Fruit fly (Drosophila melanogaster) whole organism, embryonic: Measurements from ENCODE around the gene Sfp79B.

Source experiments
- Atf3 ChIP-seq: fragments of 200-800 bp; sonication (Bioruptor generic); optimal IDR thresholded peaks from 3 replicates; lab custom pipeline; 2016; ENCODE audit warnings: missing biosample characterization, missing genetic modification characterization
- B-H1 ChIP-seq: fragments of 200-800 bp; sonication (Bioruptor generic); IDR thresholded peaks from 3 replicates; pipeline ENCODE4 v1.3.6; 2022; ENCODE audit warnings: missing biosample characterization, missing genetic modification characterization
- BtbVII ChIP-seq: fragments of 200-800 bp; sonication (Bioruptor generic); optimal IDR thresholded peaks from 3 replicates; lab custom pipeline; 2017; ENCODE audit warnings: missing biosample characterization, mild to moderate bottlenecking, missing genetic modification characterization
- CG10565 ChIP-seq: fragments of 200-800 bp; sonication (Bioruptor generic); optimal IDR thresholded peaks from 3 replicates; lab custom pipeline; 2016; ENCODE audit warnings: missing biosample characterization, mild to moderate bottlenecking, missing genetic modification characterization
- CG11695 ChIP-seq: fragments of 200-800 bp; sonication (Bioruptor generic); IDR thresholded peaks from 3 replicates; pipeline ENCODE4 v1.3.6; 2022; ENCODE audit warnings: missing biosample characterization, missing genetic modification characterization
- CG12659 ChIP-seq: fragments of 200-800 bp; sonication (Bioruptor generic); optimal IDR thresholded peaks from 3 replicates; lab custom pipeline; 2017; ENCODE audit warnings: mild to moderate bottlenecking, missing biosample characterization, missing genetic modification reagents, missing genetic modification characterization
- CG14050 ChIP-seq: fragments of 200-800 bp; sonication (Bioruptor generic); IDR thresholded peaks from 3 replicates; pipeline ENCODE4 v1.3.6; 2022; ENCODE audit warnings: missing biosample characterization, missing genetic modification characterization
- CG15011 ChIP-seq: fragments of 200-800 bp; sonication (Bioruptor generic); optimal IDR thresholded peaks from 3 replicates; lab custom pipeline; 2018; ENCODE audit warnings: missing biosample characterization, mild to moderate bottlenecking, missing genetic modification characterization
- CG17385 ChIP-seq: fragments of 200-800 bp; sonication (Bioruptor generic); optimal IDR thresholded peaks from 3 replicates; lab custom pipeline; 2018; ENCODE audit warnings: missing biosample characterization, mild to moderate bottlenecking, missing genetic modification characterization
- CG2678 ChIP-seq: fragments of 200-800 bp; sonication (Bioruptor generic); optimal IDR thresholded peaks from 3 replicates; lab custom pipeline; 2019; ENCODE audit warnings: missing biosample characterization, mild to moderate bottlenecking, missing genetic modification characterization, moderate library complexity
- CG30403 ChIP-seq: fragments of 200-800 bp; sonication (Bioruptor generic); optimal IDR thresholded peaks from 3 replicates; lab custom pipeline; 2016; ENCODE audit warnings: missing biosample characterization, missing genetic modification characterization
- CG34376 ChIP-seq: fragments of 200-800 bp; sonication (Bioruptor generic); optimal IDR thresholded peaks from 2 replicates; lab custom pipeline; 2018; ENCODE audit warnings: missing biosample characterization, mild to moderate bottlenecking, missing genetic modification characterization
- CG42726 ChIP-seq: fragments of 200-800 bp; sonication (Bioruptor generic); IDR thresholded peaks from 2 replicates; pipeline ENCODE4 v1.3.6; 2022; ENCODE audit warnings: missing biosample characterization, missing genetic modification characterization; ENCODE audit not compliant: partially characterized antibody
- CG4854 ChIP-seq: fragments of 200-800 bp; sonication (Bioruptor generic); optimal IDR thresholded peaks from 2 replicates; lab custom pipeline; 2016; ENCODE audit warnings: missing biosample characterization, missing genetic modification characterization, inconsistent platforms
- CG6272 ChIP-seq: fragments of 200-800 bp; sonication (Bioruptor generic); IDR thresholded peaks from 2 replicates; pipeline ENCODE4 v1.3.6; 2022; ENCODE audit warnings: missing biosample characterization, missing genetic modification characterization
- CG7556 ChIP-seq: fragments of 200-800 bp; sonication (Bioruptor generic); optimal IDR thresholded peaks from 2 replicates; lab custom pipeline; 2017; ENCODE audit warnings: missing biosample characterization, mild to moderate bottlenecking, missing genetic modification characterization
- CG8478 ChIP-seq: fragments of >200 bp; optimal IDR thresholded peaks from 2 replicates; lab custom pipeline; 2018
- CkIIα-i1 ChIP-seq: fragments of 200-800 bp; sonication (Bioruptor generic); IDR thresholded peaks from 2 replicates; pipeline ENCODE4 v1.3.6; 2022; ENCODE audit warnings: missing biosample characterization, missing genetic modification characterization
- CoRest ChIP-seq: fragments of 200-800 bp; sonication (Bioruptor generic); optimal IDR thresholded peaks from 3 replicates; lab custom pipeline; 2018; ENCODE audit warnings: missing biosample characterization, mild to moderate bottlenecking, missing genetic modification characterization, moderate library complexity
- Dfd ChIP-seq, 2 experiments: fragments of >200 bp; optimal IDR thresholded peaks; 2 replicates each; lab custom pipeline; 2017; ENCODE audit warnings: missing biosample characterization in 2 of 2, missing genetic modification characterization in 2 of 2
- Eip74EF ChIP-seq, 2 experiments: fragments of 200-800 bp in 1 of 2; fragments of >200 bp in 1 of 2; sonication (Bioruptor generic) in 1 of 2; optimal IDR thresholded peaks; 2 replicates each; lab custom pipeline; 2017 to 2019; ENCODE audit warnings: missing biosample characterization in 2 of 2, missing genetic modification characterization in 2 of 2, mild to moderate bottlenecking in 1 of 2, moderate library complexity in 1 of 2
- Fer3 ChIP-seq: fragments of 200-800 bp; sonication (Bioruptor generic); optimal IDR thresholded peaks from 2 replicates; lab custom pipeline; 2018; ENCODE audit warnings: missing biosample characterization, mild to moderate bottlenecking, missing genetic modification characterization, moderate library complexity
- HLH4C ChIP-seq: fragments of 200-800 bp; sonication (Bioruptor generic); IDR thresholded peaks from 3 replicates; pipeline ENCODE4 v1.3.6; 2022; ENCODE audit warnings: missing biosample characterization, missing genetic modification characterization; ENCODE audit not compliant: partially characterized antibody
- Hey ChIP-seq: fragments of 200-800 bp; sonication (Bioruptor generic); optimal IDR thresholded peaks from 3 replicates; lab custom pipeline; 2018; ENCODE audit warnings: missing biosample characterization, mild to moderate bottlenecking, missing genetic modification characterization
- Hr78 ChIP-seq, 2 experiments: fragments of 200-800 bp in 1 of 2; fragments of >200 bp in 1 of 2; sonication (Bioruptor generic) in 1 of 2; optimal IDR thresholded peaks; 2 replicates each; lab custom pipeline; 2017 to 2019; ENCODE audit warnings: missing biosample characterization in 2 of 2, missing genetic modification characterization in 2 of 2, mild to moderate bottlenecking in 1 of 2, moderate library complexity in 1 of 2
- MESR4 ChIP-seq: fragments of 200-800 bp; sonication (Bioruptor generic); optimal IDR thresholded peaks from 2 replicates; lab custom pipeline; 2018; ENCODE audit warnings: missing biosample characterization, mild to moderate bottlenecking, missing genetic modification characterization, moderate library complexity
- Med ChIP-seq: fragments of 200-800 bp; sonication (Bioruptor generic); peaks from one replicate; lab custom pipeline; 2016; ENCODE audit warnings: missing biosample characterization, missing genetic modification characterization, mild to moderate bottlenecking, inconsistent platforms, moderate library complexity
- Optix ChIP-seq: fragments of 200-800 bp; sonication (Bioruptor generic); IDR thresholded peaks from 3 replicates; pipeline ENCODE4 v1.3.6; 2022; ENCODE audit warnings: missing biosample characterization, missing genetic modification characterization
- Poxn ChIP-seq: fragments of 200-800 bp; sonication (Bioruptor generic); IDR thresholded peaks from 2 replicates; pipeline ENCODE4 v1.3.6; 2022; ENCODE audit warnings: missing biosample characterization, missing genetic modification characterization
- Ptx1 ChIP-seq: fragments of 200-800 bp; sonication (Bioruptor generic); IDR thresholded peaks from 2 replicates; pipeline ENCODE4 v1.3.6; 2022; ENCODE audit warnings: missing biosample characterization, missing genetic modification characterization
- Sin3A ChIP-seq: fragments of >200 bp; optimal IDR thresholded peaks from 2 replicates; lab custom pipeline; 2018
- Sry-δ ChIP-seq: fragments of 200-800 bp; sonication (Bioruptor generic); optimal IDR thresholded peaks from 2 replicates; lab custom pipeline; 2016; ENCODE audit warnings: missing biosample characterization, missing genetic modification characterization
- Tbp ChIP-seq: fragments of >200 bp; optimal IDR thresholded peaks from 2 replicates; lab custom pipeline; 2018; ENCODE audit warnings: missing biosample characterization, missing genetic modification characterization
- Usf ChIP-seq: fragments of 200-800 bp; sonication (Bioruptor generic); optimal IDR thresholded peaks from 2 replicates; lab custom pipeline; 2017; ENCODE audit warnings: missing genotype, missing biosample characterization, missing genetic modification characterization
- crc ChIP-seq: fragments of 200-800 bp; sonication (Bioruptor generic); optimal IDR thresholded peaks from 2 replicates; lab custom pipeline; 2016; ENCODE audit warnings: missing biosample characterization, missing genetic modification characterization
- cwo ChIP-seq: fragments of 200-800 bp; sonication (Bioruptor generic); optimal IDR thresholded peaks from 3 replicates; lab custom pipeline; 2017; ENCODE audit warnings: missing biosample characterization, missing genetic modification characterization, mild to moderate bottlenecking, moderate library complexity, missing genetic modification reagents
- dmrt11E ChIP-seq: fragments of 200-800 bp; sonication (Bioruptor generic); optimal IDR thresholded peaks from 3 replicates; lab custom pipeline; 2018; ENCODE audit warnings: missing biosample characterization, mild to moderate bottlenecking, missing genetic modification characterization, moderate library complexity
- dpn ChIP-seq, 2 experiments: fragments of 200-800 bp; sonication (Bioruptor generic); optimal IDR thresholded peaks; 3 replicates each; lab custom pipeline; 2016; ENCODE audit warnings: missing biosample characterization in 2 of 2, missing genetic modification characterization in 2 of 2
- dysf ChIP-seq: fragments of 200-800 bp; sonication (Bioruptor generic); IDR thresholded peaks from 3 replicates; pipeline ENCODE4 v1.3.6; 2022; ENCODE audit warnings: missing biosample characterization, missing genetic modification characterization
- gce ChIP-seq: fragments of 200-800 bp; sonication (Bioruptor generic); IDR thresholded peaks from 3 replicates; pipeline ENCODE4 v1.3.6; 2022; ENCODE audit warnings: missing biosample characterization, missing genetic modification characterization
- gcm2 ChIP-seq: fragments of 200-800 bp; sonication (Bioruptor generic); optimal IDR thresholded peaks from 2 replicates; lab custom pipeline; 2016; ENCODE audit warnings: missing biosample characterization, missing genetic modification characterization
- hb ChIP-seq: fragments of 200-800 bp; sonication (Bioruptor generic); IDR thresholded peaks from 3 replicates; pipeline ENCODE4 v1.3.6; 2022; ENCODE audit warnings: missing biosample characterization, missing genetic modification characterization; ENCODE audit not compliant: partially characterized antibody
- lilli ChIP-seq: fragments of 200-800 bp; sonication (Bioruptor generic); optimal IDR thresholded peaks from 3 replicates; lab custom pipeline; 2016; ENCODE audit warnings: missing biosample characterization, missing genetic modification characterization
- nerfin-1 ChIP-seq: fragments of 200-800 bp; sonication (Bioruptor generic); optimal IDR thresholded peaks from 3 replicates; lab custom pipeline; 2019; ENCODE audit warnings: missing biosample characterization, mild to moderate bottlenecking, missing genetic modification characterization, moderate library complexity
- otp ChIP-seq: fragments of 200-800 bp; sonication (Bioruptor generic); IDR thresholded peaks from 3 replicates; pipeline ENCODE4, ENCODE4 v1.3.6; 2022; ENCODE audit warnings: missing biosample characterization, missing genetic modification characterization
- p53 ChIP-seq: fragments of 200-800 bp; sonication (Bioruptor generic); optimal IDR thresholded peaks from 2 replicates; lab custom pipeline; 2016; ENCODE audit warnings: missing biosample characterization, missing genetic modification characterization
- pfk ChIP-seq: fragments of 200-800 bp; sonication (Bioruptor generic); optimal IDR thresholded peaks from 2 replicates; lab custom pipeline; 2018; ENCODE audit warnings: missing biosample characterization, mild to moderate bottlenecking, missing genetic modification characterization, moderate library complexity
- toy ChIP-seq: fragments of 200-800 bp; sonication (Bioruptor generic); IDR thresholded peaks from 2 replicates; pipeline ENCODE4 v1.3.6; 2022; ENCODE audit warnings: missing biosample characterization, missing genetic modification characterization
- twi ChIP-seq: fragments of 200-800 bp; optimal IDR thresholded peaks from 2 replicates; lab custom pipeline; 2019; ENCODE audit warnings: missing biosample characterization, mild to moderate bottlenecking, missing genetic modification characterization, moderate library complexity
- unc-4 ChIP-seq: fragments of 200-800 bp; sonication (Bioruptor generic); IDR thresholded peaks from 2 replicates; pipeline ENCODE4 v1.3.6; 2022; ENCODE audit warnings: missing biosample characterization, missing genetic modification characterization; ENCODE audit not compliant: partially characterized antibody
- wdn ChIP-seq: fragments of 200-800 bp; sonication (Bioruptor generic); IDR thresholded peaks from 2 replicates; pipeline ENCODE4 v1.3.6; 2022; ENCODE audit warnings: missing biosample characterization, missing genetic modification characterization

Sfp79B gene

DNA sequence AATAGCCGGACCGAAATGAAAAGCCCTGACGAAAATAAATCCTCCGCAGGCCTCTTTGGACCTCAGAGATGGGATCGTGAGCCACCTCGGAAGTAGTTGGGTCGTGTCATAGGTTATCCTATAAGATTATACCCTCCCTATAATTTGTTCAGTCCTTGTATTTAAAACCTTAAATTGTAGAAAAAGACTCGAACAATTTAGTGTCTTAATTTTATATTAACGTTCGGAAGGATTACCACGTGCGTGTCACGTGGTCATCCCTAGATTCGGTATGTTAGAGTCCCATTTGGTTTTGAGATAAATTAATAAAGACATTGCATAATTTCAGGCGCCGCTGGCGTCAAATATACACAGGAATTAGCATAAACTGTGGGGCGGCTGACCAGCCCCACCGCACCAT lies 2.1 kb upstream of the Sfp79B start (continued):
- TF ChIP-seq BtbVII (GFP tag; lab: Kevin White, UChicago) (no peak), CG42726 (GFP tag; lab: Robert Waterston, UW) (no peak; the same call in 1 of the 2 replicates), Atf3 (GFP tag; lab: Kevin White, UChicago) (no peak), gcm2 (GFP tag; lab: Kevin White, UChicago) (no peak), Dfd (GFP tag; optimal IDR thresholded peaks at IDR 0.05; lab: Kevin White, UChicago) (no peak), dmrt11E (tag; lab: Kevin White, UChicago) (peak; percentile 66), Eip74EF (GFP tag; optimal IDR thresholded peaks at IDR 0.05; lab: Kevin White, UChicago) (no peak), unc-4 (GFP tag; lab: Robert Waterston, UW) (peak; percentile 64), Sin3A (no peak), MESR4 (no peak), twi (tag; lab: Kevin White, UChicago) (peak; percentile 14), CG4854 (GFP tag; lab: Kevin White, UChicago) (no peak), CG12659 (GFP tag; lab: Kevin White, UChicago) (peak; percentile 5), dysf (GFP tag; lab: Robert Waterston, UW) (peak; percentile 44), CG34376 (GFP tag; lab: Kevin White, UChicago) (no peak), Optix (GFP tag; lab: Robert Waterston, UW) (no peak), otp (GFP tag; lab: Robert Waterston, UW) (no peak; the same call in 2 of the 3 replicates), CG14050 (GFP tag; lab: Robert Waterston, UW) (peak; percentile 26; the same call in 1 of the 3 replicates), CkIIα-i1 (GFP tag; lab: Robert Waterston, UW) (no peak), CG30403 (GFP tag; lab: Kevin White, UChicago) (peak; percentile 64), Hey (tag; lab: Kevin White, UChicago) (no peak), wdn (GFP tag; lab: Robert Waterston, UW) (no peak), CoRest (tag; lab: Kevin White, UChicago) (peak; percentile 58), Usf (GFP tag; lab: Kevin White, UChicago) (peak; percentile 49), Hr78 (GFP tag; optimal IDR thresholded peaks at IDR 0.05; lab: Kevin White, UChicago) (peak in 1 of 2 experiments; percentile 36), p53 (GFP tag; lab: Kevin White, UChicago) (no peak), toy (GFP tag; lab: Robert Waterston, UW) (no peak), lilli (peak; percentile 68), crc (GFP tag; lab: Kevin White, UChicago) (peak; percentile 14), hb (GFP tag; lab: Robert Waterston, UW) (peak; percentile 64; the same call in 1 of the 3 replicates), HLH4C (GFP tag; lab: Robert Waterston, UW) (peak; percentile 51; the same call in 1 of the 3 replicates), Tbp (no peak), CG15011 (GFP tag; lab: Kevin White, UChicago) (no peak), CG2678 (peak; percentile 52), CG10565 (no peak), gce (GFP tag; lab: Robert Waterston, UW) (peak; percentile 38; the same call in 1 of the 3 replicates), pfk (no peak), Sry-δ (peak; percentile 74), Med (GFP tag; lab: Kevin White, UChicago) (peak; percentile 92), nerfin-1 (peak; percentile 14), B-H1 (GFP tag; lab: Robert Waterston, UW) (no peak; the same call in 2 of the 3 replicates), CG7556 (GFP tag; lab: Kevin White, UChicago) (peak; percentile 44), cwo (GFP tag; lab: Kevin White, UChicago) (peak; percentile 14), Fer3 (tag; lab: Kevin White, UChicago) (peak; percentile 52), dpn (GFP tag; optimal IDR thresholded peaks at IDR 0.05; lab: Kevin White, UChicago) (peak; percentile 50 to 58), CG6272 (GFP tag; lab: Robert Waterston, UW) (0 out of 2 replicates have a peak, but pooled peaks have one; percentile 22), Ptx1 (GFP tag; lab: Robert Waterston, UW) (peak; percentile 60), CG17385 (GFP tag; lab: Kevin White, UChicago) (peak; percentile 46), Poxn (GFP tag; lab: Robert Waterston, UW) (no peak), CG11695 (GFP tag; lab: Robert Waterston, UW) (peak; percentile 38; the same call in 1 of the 3 replicates), CG8478 (lab: Kevin White, UChicago) (no peak)
